Worm (Caenorhabditis elegans) whole organism, midembryonic: ENCODE results near the gene tftc-5.

Experiments
- T22C8.4 ChIP-seq: fragments of 200-800 bp; sonication (Bioruptor generic); IDR thresholded peaks from 2 replicates; pipeline ENCODE4 v1.3.6; 2022; ENCODE audit warnings: missing genetic modification characterization, missing compliant biosample characterization
- cog-1 ChIP-seq: sonication (generic microtip); optimal IDR thresholded peaks from 2 replicates; lab custom pipeline; 2016; ENCODE audit warnings: missing genetic modification characterization, missing compliant biosample characterization
- flt-1 ChIP-seq: fragments of 200-800 bp; sonication (Bioruptor generic); IDR thresholded peaks from 2 replicates; pipeline ENCODE4 v1.3.6; 2022; ENCODE audit warnings: missing genetic modification characterization, missing compliant biosample characterization
- klf-2 ChIP-seq: fragments of 200-800 bp; sonication (Bioruptor generic); conservative IDR thresholded peaks from 2 replicates; pipeline ENCODE4 v1.3.6; 2022; ENCODE audit warnings: missing genetic modification reagents, missing genetic modification characterization, missing compliant biosample characterization
- med-1 ChIP-seq: sonication (generic microtip); optimal IDR thresholded peaks from 2 replicates; lab custom pipeline; 2017; ENCODE audit warnings: missing genetic modification characterization, mild to moderate bottlenecking, missing compliant biosample characterization, antibody characterized with exemption, missing genetic modification reagents; ENCODE audit not compliant: insufficient read depth
- ref-1 ChIP-seq: fragments of 200-800 bp; sonication (Bioruptor generic); conservative IDR thresholded peaks from 2 replicates; pipeline ENCODE4 v1.3.6; 2022; ENCODE audit warnings: missing genetic modification reagents, missing genetic modification characterization, missing compliant biosample characterization
- tab-1 ChIP-seq: fragments of 200-800 bp; sonication (Bioruptor generic); IDR thresholded peaks from 2 replicates; pipeline ENCODE4 v1.3.6; 2022; ENCODE audit warnings: missing genetic modification characterization, missing compliant biosample characterization
- ztf-23 ChIP-seq: fragments of 200-800 bp; sonication (Bioruptor generic); IDR thresholded peaks from 2 replicates; pipeline ENCODE4 v1.3.6; 2022; ENCODE audit warnings: missing genetic modification reagents, missing genetic modification characterization, missing compliant biosample characterization
- ztf-29 ChIP-seq: fragments of 200-800 bp; sonication (Bioruptor generic); IDR thresholded peaks from 2 replicates; pipeline ENCODE4 v1.3.6; 2022; ENCODE audit warnings: missing genetic modification reagents, missing genetic modification characterization, missing compliant biosample characterization

The tftc-5 gene

DNA sequence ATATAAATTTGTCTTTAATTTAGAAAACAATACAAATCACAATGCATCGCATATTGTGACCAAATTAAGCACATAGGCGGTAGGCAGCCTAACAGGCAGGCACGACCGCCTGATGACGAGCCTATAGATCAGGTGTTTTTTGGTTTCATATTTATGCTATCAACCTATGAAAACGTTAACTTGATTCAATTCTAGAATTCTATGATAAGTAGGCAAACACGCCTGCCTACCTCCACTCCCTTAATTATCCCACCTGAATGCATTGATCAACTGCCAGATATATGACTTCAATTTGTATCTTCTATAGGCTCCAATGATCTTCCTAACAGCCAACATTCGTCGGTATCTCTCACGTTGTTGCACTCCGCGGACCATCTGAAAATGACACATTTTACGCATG lies 8.9 kb downstream of the tftc-5 start:
- TF ChIP-seq ref-1 (no peak), klf-2 (no peak), ztf-29 (GFP tag; lab: Robert Waterston, UW) (no peak), T22C8.4 (GFP tag; lab: Robert Waterston, UW) (no peak), ztf-23 (GFP tag; lab: Robert Waterston, UW) (no peak), med-1 (no peak), tab-1 (no peak), cog-1 (tag; lab: Kevin White, UChicago) (no peak), flt-1 (GFP tag; lab: Robert Waterston, UW) (no peak)

DNA sequence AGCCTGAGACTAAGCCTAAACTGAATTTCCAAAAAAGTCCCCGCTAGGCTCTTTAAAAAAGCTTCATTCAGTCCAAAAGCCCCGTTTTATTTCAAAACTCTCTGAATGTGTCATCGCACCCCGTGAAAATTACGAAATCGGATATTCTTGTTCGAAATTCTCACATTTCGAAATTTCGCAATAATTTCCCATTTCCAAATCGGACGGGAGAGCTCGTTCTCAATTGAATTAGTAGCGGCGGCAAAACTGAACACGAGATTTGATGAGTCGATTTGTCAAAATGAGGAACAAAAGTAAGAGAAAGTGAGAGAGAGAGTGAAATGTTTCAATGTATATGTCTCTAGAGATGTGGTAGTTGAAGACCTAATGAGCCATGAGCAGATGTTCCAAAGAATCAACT lies 13.0 kb downstream of the tftc-5 start:
- TF ChIP-seq ztf-29 (GFP tag; lab: Robert Waterston, UW) (no peak), cog-1 (tag; lab: Kevin White, UChicago) (no peak), tab-1 (no peak), ztf-23 (GFP tag; lab: Robert Waterston, UW) (no peak), flt-1 (GFP tag; lab: Robert Waterston, UW) (no peak)

DNA sequence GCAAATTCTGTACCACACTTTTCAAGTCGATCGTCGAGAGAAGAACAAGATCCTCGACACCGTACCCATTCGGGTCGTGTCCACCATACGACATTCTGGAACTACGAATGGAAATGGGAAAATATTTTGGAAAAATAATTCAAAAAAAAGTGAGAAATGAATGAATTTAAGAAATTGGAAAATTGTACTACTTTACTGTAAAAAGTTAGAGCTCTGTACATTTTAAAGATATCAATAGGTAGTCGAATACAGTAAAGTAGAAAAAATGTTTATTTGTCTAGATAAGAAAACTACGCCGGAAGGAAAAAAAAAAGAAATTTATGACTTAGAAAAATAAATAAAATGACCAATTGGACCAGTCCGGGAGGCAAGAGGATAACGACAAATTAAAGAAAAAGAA lies 14.8 kb downstream of the tftc-5 start, which contains the start of gene hum-5:
TSS of gene hum-5 (minus strand) at position 101 of the 400 bp plus-strand sequence.
- TF ChIP-seq tab-1 (no peak), ztf-23 (GFP tag; lab: Robert Waterston, UW) (no peak), cog-1 (tag; lab: Kevin White, UChicago) (no peak), ztf-29 (GFP tag; lab: Robert Waterston, UW) (no peak), ref-1 (no peak), med-1 (no peak), flt-1 (GFP tag; lab: Robert Waterston, UW) (no peak), T22C8.4 (GFP tag; lab: Robert Waterston, UW) (no peak)

DNA sequence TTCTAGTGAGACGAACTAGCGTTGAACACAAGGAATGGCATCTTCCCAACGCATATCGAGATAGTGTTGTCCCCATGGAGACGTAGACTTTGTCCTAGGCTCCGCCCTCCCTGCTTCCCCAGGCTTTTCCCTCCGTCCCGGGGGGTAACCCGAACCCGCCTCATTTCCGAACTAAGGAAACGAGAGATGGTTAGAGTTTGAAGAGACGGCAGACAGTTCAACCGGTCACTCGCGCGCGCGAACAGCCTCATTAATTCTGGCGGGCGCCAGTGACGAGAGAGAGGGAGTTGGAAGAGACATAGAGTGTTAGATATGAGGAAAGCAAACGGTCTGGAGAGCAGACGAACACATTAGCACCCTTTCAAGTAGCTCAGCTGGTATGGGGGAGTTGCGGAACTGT lies 15.4 kb downstream of the tftc-5 start:
- TF ChIP-seq med-1 (no peak), T22C8.4 (GFP tag; lab: Robert Waterston, UW) (no peak), ztf-29 (GFP tag; lab: Robert Waterston, UW) (no peak), flt-1 (GFP tag; lab: Robert Waterston, UW) (no peak), ztf-23 (GFP tag; lab: Robert Waterston, UW) (no peak)

DNA sequence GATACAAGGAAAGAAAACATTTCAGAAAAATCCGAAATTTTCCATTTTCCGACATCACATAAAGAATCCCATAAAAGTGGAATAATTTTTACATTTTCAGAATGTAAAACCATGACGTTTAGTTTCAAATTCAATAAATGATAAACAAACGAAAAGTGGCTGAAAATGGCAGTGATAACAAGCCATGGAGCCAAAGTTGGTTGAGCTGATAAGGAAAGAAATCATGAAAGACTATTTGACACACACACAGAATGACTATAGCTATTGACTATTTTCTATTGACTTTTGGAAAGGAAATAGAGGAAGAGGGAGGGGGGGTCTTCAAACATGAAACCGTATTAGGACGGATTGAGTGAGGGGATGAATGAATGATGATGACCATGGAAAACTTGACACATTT lies 17.8 kb downstream of the tftc-5 start:
- TF ChIP-seq ztf-29 (GFP tag; lab: Robert Waterston, UW) (no peak), ztf-23 (GFP tag; lab: Robert Waterston, UW) (no peak), ref-1 (no peak)

DNA sequence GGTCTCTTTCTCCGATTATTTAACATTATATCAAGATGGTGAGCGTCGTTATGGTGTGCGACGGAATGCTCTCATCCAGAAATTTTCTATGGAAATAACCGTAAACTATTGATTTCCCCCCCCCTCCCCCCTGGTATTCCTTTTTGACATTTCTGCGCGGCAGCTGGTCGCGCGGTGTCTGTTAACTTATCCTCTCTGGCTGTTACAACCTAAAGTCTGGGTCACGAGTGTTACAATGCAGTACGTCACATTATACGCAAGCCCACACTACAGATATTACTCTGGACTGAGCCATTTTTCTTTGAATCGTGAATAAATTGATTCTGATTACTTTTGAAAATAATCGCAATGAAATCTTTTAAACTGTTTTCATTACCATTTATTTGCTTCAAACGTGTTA lies 27.2 kb downstream of the tftc-5 start:
- TF ChIP-seq flt-1 (GFP tag; lab: Robert Waterston, UW) (no peak), cog-1 (tag; lab: Kevin White, UChicago) (no peak), ztf-23 (GFP tag; lab: Robert Waterston, UW) (no peak), tab-1 (no peak), med-1 (no peak), T22C8.4 (GFP tag; lab: Robert Waterston, UW) (no peak), ref-1 (no peak), klf-2 (no peak), ztf-29 (GFP tag; lab: Robert Waterston, UW) (no peak)

DNA sequence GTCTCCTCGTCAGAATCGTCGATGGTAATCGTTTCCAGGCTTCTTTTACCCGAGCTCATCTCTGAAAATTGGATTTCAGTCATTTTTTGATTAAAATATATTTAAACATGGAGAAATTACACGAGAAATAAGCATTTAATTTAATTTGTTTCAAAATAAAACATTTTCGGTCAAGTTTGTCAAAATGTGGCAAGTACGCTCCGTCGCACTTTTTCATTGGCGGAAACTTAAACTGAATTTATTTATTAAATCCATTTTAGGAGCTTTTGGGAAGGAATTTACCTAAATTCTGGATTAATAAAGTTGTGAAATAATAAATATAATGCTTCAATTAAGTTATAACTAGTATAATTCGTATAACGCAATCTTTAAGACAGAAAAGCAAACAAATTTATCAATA lies 35.9 kb downstream of the tftc-5 start, which contains the start of gene rcq-5:
TSS of gene rcq-5 (minus strand) at position 83 of the 400 bp plus-strand sequence.
- TF ChIP-seq T22C8.4 (GFP tag; lab: Robert Waterston, UW) (no peak), ztf-29 (GFP tag; lab: Robert Waterston, UW) (no peak)

DNA sequence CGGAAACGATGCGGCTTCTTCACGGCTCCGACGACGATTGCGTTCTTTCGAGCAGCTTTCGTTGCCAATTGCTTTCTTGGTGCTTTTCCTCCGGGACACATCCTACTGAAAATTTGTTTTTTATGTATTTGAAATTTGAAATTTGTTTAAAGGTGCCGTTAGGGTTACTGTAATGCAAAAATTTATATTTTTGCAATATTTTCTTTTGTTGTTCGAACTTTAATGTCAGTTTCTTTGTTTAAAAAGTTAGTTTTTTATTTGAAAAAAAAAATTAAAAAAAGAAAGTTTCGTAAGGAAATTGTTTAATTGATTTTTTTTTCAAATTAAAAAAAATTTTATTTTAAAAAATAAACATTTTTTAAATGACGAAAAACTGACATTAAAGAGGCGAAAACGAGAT lies 36.7 kb downstream of the tftc-5 start, which contains the start of gene his-69:
TSS of gene his-69 (minus strand) at position 101 of the 400 bp plus-strand sequence.
- TF ChIP-seq med-1 (no peak), ref-1 (no peak)

DNA sequence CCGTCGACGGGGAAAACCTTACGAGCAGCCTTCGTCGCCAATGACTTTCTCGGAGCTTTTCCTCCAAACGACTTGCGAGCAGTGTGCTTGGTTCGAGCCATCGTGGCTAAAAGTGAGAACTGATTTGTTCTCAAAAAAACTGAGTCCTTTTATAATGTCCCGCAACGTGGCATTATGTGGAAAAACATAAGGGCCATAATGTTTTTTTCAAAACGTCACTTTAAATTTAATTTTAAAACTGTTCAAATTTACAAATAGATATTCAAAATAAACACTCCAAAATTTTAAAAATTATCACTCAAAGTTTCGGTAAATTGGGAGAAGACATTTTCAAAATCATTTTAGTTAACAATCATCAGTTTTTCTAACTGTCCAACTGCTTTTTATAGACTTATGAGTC lies 38.1 kb downstream of the tftc-5 start, which contains the start of gene his-70:
TSS of gene his-70 (minus strand) at position 101 of the 400 bp plus-strand sequence.
- no peak for TF ChIP-seq ztf-29 (GFP tag; lab: Robert Waterston, UW)
- TF ChIP-seq med-1, result no peak
- no peak for TF ChIP-seq ztf-23 (GFP tag; lab: Robert Waterston, UW)
- no peak for TF ChIP-seq flt-1 (GFP tag; lab: Robert Waterston, UW)
- no peak for TF ChIP-seq ref-1
- no peak for TF ChIP-seq T22C8.4 (GFP tag; lab: Robert Waterston, UW)
- no peak for TF ChIP-seq cog-1 (tag; lab: Kevin White, UChicago)
- no peak for TF ChIP-seq klf-2
- TF ChIP-seq tab-1, result no peak

DNA sequence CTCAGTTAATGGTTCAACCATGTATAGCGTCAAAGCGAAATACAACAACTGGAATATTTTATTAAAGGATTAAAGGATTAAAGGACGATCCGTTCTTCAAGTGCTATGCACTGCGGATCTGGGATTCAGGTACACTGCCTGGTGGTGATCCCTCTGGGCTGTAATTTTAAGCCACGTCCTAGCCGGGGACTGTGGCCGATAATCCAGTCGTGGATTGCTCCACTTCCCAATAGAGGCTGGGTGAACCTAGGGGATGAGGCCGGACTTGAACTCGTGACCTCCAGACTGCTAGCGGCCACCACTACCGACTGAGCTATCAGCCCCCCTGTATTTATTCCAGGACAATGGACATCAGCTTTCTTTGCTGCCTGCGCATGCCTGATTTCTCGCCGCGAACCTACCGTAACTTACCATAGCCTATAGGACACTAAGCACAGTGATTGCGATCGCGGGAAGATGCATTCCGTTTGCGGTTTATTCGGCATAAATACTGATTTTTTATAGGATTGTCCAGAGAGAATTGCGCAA lies 39.0 kb downstream of the tftc-5 start:
- TF ChIP-seq ztf-29 (GFP tag; lab: Robert Waterston, UW), result peak; percentile 5; the same call in 1 of the 2 replicates

DNA sequence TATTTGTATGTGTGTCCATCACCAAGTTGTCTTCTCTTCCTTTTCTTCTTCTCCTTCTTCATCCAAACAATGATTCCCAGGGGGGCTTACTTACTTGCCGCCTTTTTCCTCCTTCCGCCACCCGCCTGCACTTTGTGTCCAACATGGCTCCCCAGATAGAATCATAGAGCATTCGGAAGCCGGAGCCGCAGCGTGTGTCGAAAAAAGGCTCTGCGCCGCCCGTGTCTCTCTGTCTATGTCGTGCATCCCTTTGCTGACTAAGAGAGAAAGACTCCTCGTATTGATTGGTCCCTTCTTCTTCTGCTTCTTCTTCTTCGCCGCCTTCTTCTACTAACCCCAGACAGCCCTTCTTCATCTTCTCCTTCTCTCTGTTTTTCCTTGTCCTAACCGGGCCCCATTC lies 41.8 kb downstream of the tftc-5 start:
- TF ChIP-seq tab-1 (0 out of 2 replicates have a peak, but pooled peaks have one; percentile 39), cog-1 (tag; lab: Kevin White, UChicago) (no peak)

DNA sequence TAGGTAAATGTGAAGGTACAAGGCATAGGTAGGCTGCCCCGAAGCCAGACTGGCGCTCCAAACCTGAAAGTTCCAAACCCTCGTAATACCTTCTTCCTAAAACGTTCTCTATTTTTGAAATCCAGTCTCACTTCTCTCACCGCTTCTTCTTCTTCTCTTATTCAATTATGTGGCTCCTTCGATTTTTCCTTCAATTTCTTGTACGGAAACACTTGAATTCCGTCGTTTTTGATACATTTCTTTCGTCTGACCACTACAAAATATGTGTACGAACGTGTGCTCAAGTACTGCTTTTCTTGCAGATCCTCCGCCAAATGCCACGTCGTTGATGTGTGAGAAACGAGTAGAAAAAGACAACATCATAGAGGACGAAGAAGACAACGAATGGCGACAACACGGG lies 44.4 kb downstream of the tftc-5 start, which contains the start of gene unc-79:
TSS of gene unc-79 (plus strand) at position 301 of the 400 bp plus-strand sequence.
- no peak for TF ChIP-seq tab-1
- no peak for TF ChIP-seq ref-1
- TF ChIP-seq T22C8.4 (GFP tag; lab: Robert Waterston, UW), result no peak
- TF ChIP-seq ztf-29 (GFP tag; lab: Robert Waterston, UW), result no peak
- no peak for TF ChIP-seq klf-2
- TF ChIP-seq cog-1 (tag; lab: Kevin White, UChicago), result no peak
- TF ChIP-seq flt-1 (GFP tag; lab: Robert Waterston, UW), result no peak
- no peak for TF ChIP-seq ztf-23 (GFP tag; lab: Robert Waterston, UW)
